Fruit fly (Drosophila melanogaster) whole organism, embryonic: ENCODE data around the gene Vlet.

Experiments
- Awh ChIP-seq: fragments of 200-800 bp; sonication (Bioruptor generic); IDR thresholded peaks from 2 replicates; pipeline ENCODE4, ENCODE4 v1.3.6; 2022; ENCODE audit warnings: missing biosample characterization, missing genetic modification characterization
- Blimp-1 ChIP-seq: fragments of 200-800 bp; sonication (Bioruptor generic); optimal IDR thresholded peaks from 3 replicates; lab custom pipeline; 2018; ENCODE audit warnings: missing biosample characterization, missing genetic modification characterization, mild to moderate bottlenecking, moderate library complexity, missing genetic modification reagents
- CG10274 ChIP-seq: fragments of 200-800 bp; sonication (Bioruptor generic); optimal IDR thresholded peaks from 3 replicates; lab custom pipeline; 2017; ENCODE audit warnings: missing biosample characterization, mild to moderate bottlenecking, missing genetic modification characterization
- CG12104 ChIP-seq: fragments of 200-800 bp; sonication (Bioruptor generic); optimal IDR thresholded peaks from 3 replicates; lab custom pipeline; 2016; ENCODE audit warnings: missing biosample characterization, missing genetic modification characterization
- CG16813 ChIP-seq: fragments of 200-800 bp; sonication (Bioruptor generic); IDR thresholded peaks from 3 replicates; pipeline ENCODE4 v1.3.6; 2022; ENCODE audit warnings: missing biosample characterization, missing genetic modification characterization; ENCODE audit not compliant: partially characterized antibody
- CG1832 ChIP-seq: fragments of 200-800 bp; sonication (Bioruptor generic); optimal IDR thresholded peaks from 2 replicates; lab custom pipeline; 2017; ENCODE audit warnings: missing biosample characterization, mild to moderate bottlenecking, missing genetic modification characterization, inconsistent platforms
- CG2202 ChIP-seq: fragments of 200-800 bp; sonication (Bioruptor generic); optimal IDR thresholded peaks from 2 replicates; lab custom pipeline; 2018; ENCODE audit warnings: missing biosample characterization, mild to moderate bottlenecking, missing genetic modification characterization
- CG31224 ChIP-seq: fragments of 200-800 bp; sonication (Bioruptor generic); IDR thresholded peaks from 2 replicates; pipeline ENCODE4 v1.3.6; 2022; ENCODE audit warnings: missing biosample characterization, missing genetic modification characterization
- CG34376 ChIP-seq: fragments of 200-800 bp; sonication (Bioruptor generic); optimal IDR thresholded peaks from 2 replicates; lab custom pipeline; 2018; ENCODE audit warnings: missing biosample characterization, mild to moderate bottlenecking, missing genetic modification characterization
- CG43689 ChIP-seq: fragments of 200-800 bp; sonication (Bioruptor generic); IDR thresholded peaks from 2 replicates; pipeline ENCODE4 v1.3.6; 2022; ENCODE audit warnings: missing biosample characterization, missing genetic modification characterization
- CG4404 ChIP-seq: fragments of 200-800 bp; sonication (Bioruptor generic); IDR thresholded peaks from 2 replicates; pipeline ENCODE4 v1.3.6; 2022; ENCODE audit warnings: missing biosample characterization, missing genetic modification characterization
- CG4424 ChIP-seq: fragments of 200-800 bp; sonication (Bioruptor generic); optimal IDR thresholded peaks from 3 replicates; lab custom pipeline; 2016; ENCODE audit warnings: missing biosample characterization, missing genetic modification characterization
- CG5245 ChIP-seq: fragments of 200-800 bp; sonication (Bioruptor generic); optimal IDR thresholded peaks from 3 replicates; lab custom pipeline; 2016; ENCODE audit warnings: missing biosample characterization, missing genetic modification characterization
- CG6813 ChIP-seq: fragments of 200-800 bp; sonication (Bioruptor generic); optimal IDR thresholded peaks from 2 replicates; lab custom pipeline; 2017; ENCODE audit warnings: missing biosample characterization, missing genetic modification characterization, mild to moderate bottlenecking, moderate library complexity, missing genetic modification reagents
- CG9609 ChIP-seq: fragments of 200-800 bp; sonication (Bioruptor generic); optimal IDR thresholded peaks from 3 replicates; lab custom pipeline; 2016; ENCODE audit warnings: missing biosample characterization, missing genetic modification characterization
- CG9876 ChIP-seq: fragments of 200-800 bp; sonication (Bioruptor generic); optimal IDR thresholded peaks from 2 replicates; lab custom pipeline; 2016; ENCODE audit warnings: missing biosample characterization, missing genetic modification characterization
- Dp ChIP-seq: fragments of 200-800 bp; sonication (Bioruptor generic); optimal IDR thresholded peaks from 2 replicates; lab custom pipeline; 2018; ENCODE audit warnings: missing biosample characterization, mild to moderate bottlenecking, missing genetic modification characterization, moderate library complexity
- GATAe ChIP-seq: fragments of 200-800 bp; sonication (Bioruptor generic); conservative IDR thresholded peaks from 2 replicates; pipeline ENCODE4 v1.3.6; 2022; ENCODE audit warnings: missing biosample characterization, missing genetic modification characterization
- H2.0 ChIP-seq: fragments of 200-800 bp; sonication (Bioruptor generic); IDR thresholded peaks from 2 replicates; pipeline ENCODE4 v1.3.6; 2022; ENCODE audit warnings: missing biosample characterization, missing genetic modification characterization
- Hey ChIP-seq: fragments of 200-800 bp; sonication (Bioruptor generic); optimal IDR thresholded peaks from 3 replicates; lab custom pipeline; 2018; ENCODE audit warnings: missing biosample characterization, mild to moderate bottlenecking, missing genetic modification characterization
- Hr78 ChIP-seq, 2 experiments: fragments of 200-800 bp in 1 of 2; fragments of >200 bp in 1 of 2; sonication (Bioruptor generic) in 1 of 2; optimal IDR thresholded peaks; 2 replicates each; lab custom pipeline; 2017 to 2019; ENCODE audit warnings: missing biosample characterization in 2 of 2, missing genetic modification characterization in 2 of 2, mild to moderate bottlenecking in 1 of 2, moderate library complexity in 1 of 2
- Lhr ChIP-seq: fragments of 200-800 bp; sonication (Bioruptor generic); optimal IDR thresholded peaks from 3 replicates; lab custom pipeline; 2017; ENCODE audit warnings: mild to moderate bottlenecking, missing biosample characterization, missing genetic modification reagents, missing genetic modification characterization
- Max ChIP-seq: fragments of 200-800 bp; sonication (Bioruptor generic); optimal IDR thresholded peaks from 2 replicates; lab custom pipeline; 2016; ENCODE audit warnings: missing biosample characterization, mild to moderate bottlenecking, missing genetic modification characterization
- TFAM ChIP-seq: fragments of 200-800 bp; sonication (Bioruptor generic); optimal IDR thresholded peaks from 2 replicates; lab custom pipeline; 2017; ENCODE audit warnings: missing biosample characterization, missing genetic modification characterization, inconsistent platforms
- ase ChIP-seq: fragments of 200-800 bp; sonication (Bioruptor generic); IDR thresholded peaks from 3 replicates; pipeline ENCODE4 v1.3.6; 2022; ENCODE audit warnings: missing biosample characterization, missing genetic modification characterization
- bowl ChIP-seq: fragments of 200-800 bp; sonication (Bioruptor generic); IDR thresholded peaks from 2 replicates; pipeline ENCODE4 v1.3.6; 2022; ENCODE audit warnings: missing biosample characterization, missing genetic modification characterization
- caup ChIP-seq: fragments of 200-800 bp; sonication (Bioruptor generic); optimal IDR thresholded peaks from 3 replicates; lab custom pipeline; 2017; ENCODE audit warnings: missing biosample characterization, mild to moderate bottlenecking, missing genetic modification characterization, moderate library complexity; ENCODE audit not compliant: severe bottlenecking
- cg ChIP-seq: fragments of 200-800 bp; sonication (Bioruptor generic); optimal IDR thresholded peaks from 3 replicates; lab custom pipeline; 2019; ENCODE audit warnings: missing biosample characterization, mild to moderate bottlenecking, missing genetic modification characterization, moderate library complexity
- chinmo ChIP-seq: fragments of 200-800 bp; sonication (Bioruptor generic); IDR thresholded peaks from 4 replicates; pipeline ENCODE4 v1.3.6; 2022; ENCODE audit warnings: missing biosample characterization, missing genetic modification characterization; ENCODE audit not compliant: partially characterized antibody
- chn ChIP-seq: fragments of 200-800 bp; sonication (Bioruptor generic); optimal IDR thresholded peaks from 2 replicates; lab custom pipeline; 2016; ENCODE audit warnings: missing biosample characterization, missing genetic modification characterization
- crol ChIP-seq: fragments of 200-800 bp; sonication (Bioruptor generic); IDR thresholded peaks from 2 replicates; pipeline ENCODE4 v1.3.6; 2022; ENCODE audit warnings: missing biosample characterization, missing genetic modification characterization
- danr ChIP-seq: fragments of 200-800 bp; sonication (Bioruptor generic); IDR thresholded peaks from 2 replicates; pipeline ENCODE4 v1.3.6; 2022; ENCODE audit warnings: missing biosample characterization, missing genetic modification characterization
- exex ChIP-seq: fragments of 200-800 bp; sonication (Bioruptor generic); optimal IDR thresholded peaks from 4 replicates; lab custom pipeline; 2018; ENCODE audit warnings: missing biosample characterization, mild to moderate bottlenecking, missing genetic modification characterization, moderate library complexity
- fru ChIP-seq: fragments of >200 bp; optimal IDR thresholded peaks from 2 replicates; lab custom pipeline; 2017
- grn ChIP-seq: fragments of 200-800 bp; sonication (Bioruptor generic); optimal IDR thresholded peaks from 3 replicates; lab custom pipeline; 2017; ENCODE audit warnings: missing biosample characterization, missing genetic modification characterization
- insv ChIP-seq, 2 experiments: fragments of 200-800 bp; sonication (Bioruptor generic); optimal IDR thresholded peaks; 3 replicates each; lab custom pipeline; 2016 to 2018; ENCODE audit warnings: missing biosample characterization in 2 of 2, missing genetic modification characterization in 2 of 2
- kni ChIP-seq: fragments of 200-800 bp; sonication (Bioruptor generic); optimal IDR thresholded peaks from 3 replicates; lab custom pipeline; 2017; ENCODE audit warnings: mild to moderate bottlenecking, missing biosample characterization, missing genetic modification reagents, missing genetic modification characterization
- lbe ChIP-seq: fragments of 200-800 bp; sonication (Bioruptor generic); optimal IDR thresholded peaks from 2 replicates; lab custom pipeline; 2016; ENCODE audit warnings: missing biosample characterization, mild to moderate bottlenecking, missing genetic modification characterization
- mirr ChIP-seq: fragments of 200-800 bp; sonication (Bioruptor generic); optimal IDR thresholded peaks from 3 replicates; lab custom pipeline; 2018; ENCODE audit warnings: missing biosample characterization, mild to moderate bottlenecking, missing genetic modification characterization
- nom ChIP-seq: fragments of 200-800 bp; sonication (Bioruptor generic); optimal IDR thresholded peaks from 2 replicates; lab custom pipeline; 2017; ENCODE audit warnings: missing biosample characterization, missing genetic modification characterization, mild to moderate bottlenecking, moderate library complexity, missing genetic modification reagents
- odd ChIP-seq: fragments of 200-800 bp; sonication (Bioruptor generic); optimal IDR thresholded peaks from 2 replicates; lab custom pipeline; 2017; ENCODE audit warnings: missing biosample characterization, mild to moderate bottlenecking, missing genetic modification characterization
- prd ChIP-seq, 3 experiments: fragments of >200 bp in 2 of 3; fragments of 200-800 bp in 1 of 3; sonication (Bioruptor generic) in 1 of 3; optimal IDR thresholded peaks in 2 of 3; IDR thresholded peaks in 1 of 3; 2 replicates in 2 of 3; 3 replicates in 1 of 3; pipeline versions ENCODE4 v1.3.6 to Lab custom; 2017 to 2022; ENCODE audit warnings: missing biosample characterization in 1 of 3, missing genetic modification characterization in 1 of 3
- schlank ChIP-seq: fragments of 200-800 bp; sonication (Bioruptor generic); optimal IDR thresholded peaks from 2 replicates; lab custom pipeline; 2018; ENCODE audit warnings: missing biosample characterization, mild to moderate bottlenecking, missing genetic modification characterization
- sisA ChIP-seq: fragments of 200-800 bp; sonication (Bioruptor generic); IDR thresholded peaks from 2 replicates; pipeline ENCODE4 v1.3.6; 2022; ENCODE audit warnings: missing biosample characterization, missing genetic modification characterization
- sna ChIP-seq: fragments of 200-800 bp; sonication (Bioruptor generic); IDR thresholded peaks from 2 replicates; pipeline ENCODE4 v1.3.6; 2022; ENCODE audit warnings: missing biosample characterization, missing genetic modification characterization; ENCODE audit not compliant: partially characterized antibody
- sqz ChIP-seq: fragments of 200-800 bp; sonication (Bioruptor generic); optimal IDR thresholded peaks from 3 replicates; lab custom pipeline; 2018; ENCODE audit warnings: missing biosample characterization, mild to moderate bottlenecking, missing genetic modification characterization
- tin ChIP-seq: fragments of 200-800 bp; sonication (Bioruptor generic); optimal IDR thresholded peaks from 3 replicates; lab custom pipeline; 2016; ENCODE audit warnings: missing biosample characterization, missing genetic modification characterization
- trh ChIP-seq: fragments of 200-800 bp; sonication (Bioruptor generic); optimal IDR thresholded peaks from 2 replicates; lab custom pipeline; 2016; ENCODE audit warnings: missing biosample characterization, missing genetic modification characterization
- twi ChIP-seq: fragments of 200-800 bp; optimal IDR thresholded peaks from 2 replicates; lab custom pipeline; 2019; ENCODE audit warnings: missing biosample characterization, mild to moderate bottlenecking, missing genetic modification characterization, moderate library complexity

The Vlet gene

DNA sequence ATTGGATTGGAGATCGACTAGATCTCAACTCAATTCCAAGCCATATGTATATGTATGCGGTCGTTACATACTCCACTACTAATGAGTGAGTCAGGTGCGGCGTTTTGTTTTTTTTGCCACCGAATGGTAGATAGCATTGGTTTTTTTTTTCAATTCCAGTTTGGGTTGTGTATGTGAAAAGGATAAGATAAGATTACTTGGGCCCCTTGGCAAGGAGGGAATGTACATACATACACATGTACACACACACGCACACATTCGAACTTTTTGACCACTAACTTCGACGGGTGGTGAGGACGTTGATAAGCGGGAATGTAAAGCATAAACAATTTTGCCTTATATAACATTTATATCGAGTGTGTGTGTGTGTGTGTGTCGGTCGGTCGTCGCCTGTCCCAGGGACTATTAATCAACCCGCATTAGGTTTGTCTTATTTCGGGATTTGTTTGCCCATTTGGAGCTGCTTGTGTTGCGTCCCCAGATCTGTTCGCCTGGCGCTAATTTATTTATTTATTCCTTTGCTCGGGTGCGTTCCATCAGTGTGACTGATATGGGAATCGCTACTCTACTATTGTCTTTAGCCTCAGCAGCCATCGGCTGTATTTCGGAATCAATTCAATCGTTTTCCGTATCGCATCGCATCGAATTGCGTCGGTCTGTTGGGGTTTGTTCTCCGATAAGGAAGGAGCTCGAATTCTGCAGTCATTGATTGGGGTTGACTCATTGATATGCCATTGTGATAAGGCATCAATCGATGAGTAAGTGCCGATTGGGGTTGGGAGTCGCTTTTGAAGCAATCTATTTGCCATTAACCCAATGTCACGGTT lies 9.5 kb upstream of the Vlet start (continued):
- TF ChIP-seq kni (GFP tag; lab: Kevin White, UChicago) (no peak), cg (GFP tag; lab: Kevin White, UChicago) (peak; percentile 66), CG6813 (GFP tag; lab: Kevin White, UChicago) (peak; percentile 2), exex (tag; lab: Kevin White, UChicago) (peak; percentile 40), Awh (GFP tag; lab: Robert Waterston, UW) (0 out of 2 replicates have a peak, but pooled peaks have one; percentile 18), CG43689 (GFP tag; lab: Robert Waterston, UW) (no peak), CG16813 (no peak), chn (no peak), grn (GFP tag; lab: Kevin White, UChicago) (peak; percentile 90), schlank (tag; lab: Kevin White, UChicago) (no peak), sna (GFP tag; lab: Robert Waterston, UW) (no peak), CG2202 (tag; lab: Kevin White, UChicago) (no peak), fru (lab: Kevin White, UChicago) (no peak), lbe (GFP tag; lab: Kevin White, UChicago) (no peak), sqz (GFP tag; lab: Kevin White, UChicago) (peak; percentile 61), nom (peak; percentile 3), CG34376 (peak; percentile 47), GATAe (GFP tag; lab: Robert Waterston, UW) (peak; percentile 86), CG10274 (GFP tag; lab: Kevin White, UChicago) (no peak), CG12104 (GFP tag; lab: Kevin White, UChicago) (no peak), CG4424 (GFP tag; lab: Kevin White, UChicago) (no peak), Hey (tag; lab: Kevin White, UChicago) (peak; percentile 2), odd (GFP tag; lab: Kevin White, UChicago) (no peak), mirr (GFP tag; lab: Kevin White, UChicago) (peak; percentile 10), trh (GFP tag; lab: Kevin White, UChicago) (no peak), insv (GFP tag; optimal IDR thresholded peaks at IDR 0.05; lab: Kevin White, UChicago) (no peak), TFAM (GFP tag; lab: Kevin White, UChicago) (no peak), chinmo (GFP tag; lab: Robert Waterston, UW) (no peak)

DNA sequence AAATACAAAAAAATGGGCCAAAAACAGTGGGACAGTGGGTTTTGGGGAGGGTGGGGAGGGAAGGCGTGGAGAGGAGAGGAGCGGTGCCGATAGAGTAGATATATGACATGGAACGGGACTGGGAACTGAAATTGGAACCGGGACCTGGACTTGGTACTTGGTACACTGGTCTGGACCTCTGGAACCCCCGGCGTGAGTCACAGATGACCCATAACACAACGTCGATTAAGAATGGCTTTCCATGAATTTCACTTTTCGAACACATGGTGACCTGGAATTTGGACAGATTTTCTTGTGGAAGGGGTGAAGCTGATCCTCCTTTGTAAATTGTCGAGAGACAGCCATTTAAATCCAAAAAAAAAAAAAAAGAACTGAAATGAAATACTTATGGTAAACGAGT lies 8.3 kb upstream of the Vlet start:
- TF ChIP-seq CG9609 (GFP tag; lab: Kevin White, UChicago) (no peak), ase (GFP tag; lab: Robert Waterston, UW) (no peak), CG1832 (GFP tag; lab: Kevin White, UChicago) (no peak), CG5245 (no peak), Dp (GFP tag; lab: Kevin White, UChicago) (no peak), H2.0 (GFP tag; lab: Robert Waterston, UW) (no peak), caup (GFP tag; lab: Kevin White, UChicago) (no peak), twi (tag; lab: Kevin White, UChicago) (peak; percentile 52), CG4404 (GFP tag; lab: Robert Waterston, UW) (no peak), CG9876 (no peak), Hr78 (GFP tag; optimal IDR thresholded peaks at IDR 0.05; lab: Kevin White, UChicago) (peak in 1 of 2 experiments; percentile 44), kni (GFP tag; lab: Kevin White, UChicago) (peak; percentile 39), Max (GFP tag; lab: Kevin White, UChicago) (no peak), tin (GFP tag; lab: Kevin White, UChicago) (no peak), prd (optimal IDR thresholded peaks at IDR 0.05; lab: Kevin White, UChicago) (no peak), prd (GFP tag; IDR thresholded peaks at IDR 0.05; lab: Robert Waterston, UW) (no peak), sisA (GFP tag; lab: Robert Waterston, UW) (no peak), bowl (GFP tag; lab: Robert Waterston, UW) (no peak), danr (no peak), crol (GFP tag; lab: Robert Waterston, UW) (peak; percentile 77), CG31224 (GFP tag; lab: Robert Waterston, UW) (no peak), Blimp-1 (GFP tag; lab: Kevin White, UChicago) (peak; percentile 53), Lhr (GFP tag; lab: Kevin White, UChicago) (no peak)
